Worm (Caenorhabditis elegans) whole organism, mixed stage, embryonic: ENCODE data around the gene perm-1.

Experiments used
- bed-3 ChIP-seq: fragments of 200-800 bp; sonication (Bioruptor generic); optimal IDR thresholded peaks from 3 replicates; lab custom pipeline; 2018; ENCODE audit warnings: mild to moderate bottlenecking, missing genetic modification characterization, moderate library complexity, missing compliant biosample characterization
- elt-3 ChIP-seq: fragments of 150-350 bp; optimal IDR thresholded peaks from 2 replicates; lab custom pipeline; 2014; ENCODE audit warnings: missing biosample characterization, missing genetic modification characterization
- nhr-12 ChIP-seq: fragments of 150-350 bp; optimal IDR thresholded peaks from 2 replicates; lab custom pipeline; 2014; ENCODE audit warnings: missing biosample characterization, missing genetic modification characterization
- ztf-11 ChIP-seq: fragments of 150-350 bp; optimal IDR thresholded peaks from 2 replicates; lab custom pipeline; 2014; ENCODE audit warnings: missing biosample characterization, missing genetic modification characterization

- TF ChIP-seq elt-3 (tag; lab: Kevin White, UChicago) (no peak), ztf-11 (tag; lab: Kevin White, UChicago) (no peak), bed-3 (GFP tag; lab: Kevin White, UChicago) (no peak), nhr-12 (tag; lab: Kevin White, UChicago) (no peak)
Measured at ce11 chrII:7887295-7887694, 6.7 kb downstream of the perm-1 start.
